Fruit fly (Drosophila melanogaster): ENCODE measurements around the gene VhaAC45RP.

VhaAC45RP gene

DNA sequence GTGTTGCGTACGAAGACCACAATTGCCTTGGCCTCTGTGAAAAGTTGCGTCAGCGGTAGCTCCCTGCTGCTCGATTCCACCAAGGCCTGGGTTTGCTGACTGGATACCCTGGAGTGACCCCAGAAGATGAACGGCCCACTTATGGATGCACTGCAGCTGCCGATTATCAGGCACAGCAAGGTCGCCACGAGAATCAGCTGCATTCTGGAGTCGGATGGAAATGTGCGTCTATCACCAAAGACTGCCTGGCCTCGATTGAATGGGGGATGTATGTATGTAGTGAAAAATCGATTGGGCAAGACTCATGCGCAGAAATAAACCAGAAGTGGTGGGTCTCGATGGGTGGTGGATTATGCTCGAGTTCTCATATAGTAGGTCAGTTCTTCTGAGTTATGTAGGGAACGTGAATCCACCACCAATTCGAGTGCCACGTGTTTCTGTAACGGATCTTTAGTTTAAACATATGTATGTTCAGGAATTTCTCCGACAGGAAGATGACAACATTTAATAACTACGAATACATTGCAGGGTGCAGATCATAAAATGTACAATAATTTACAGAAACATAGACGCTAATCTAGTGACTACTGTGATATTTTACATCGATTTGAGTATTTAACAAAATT, at the start of gene VhaAC45RP:
Gene VhaAC45RP, minus strand, starts transcription at position 261 of the 626 bp plus-strand sequence.
- TF ChIP-seq HLH106 (tag; optimal IDR thresholded peaks at IDR 0.05): no peak
- TF ChIP-seq Myc (optimal IDR thresholded peaks at IDR 0.05): no peak

DNA sequence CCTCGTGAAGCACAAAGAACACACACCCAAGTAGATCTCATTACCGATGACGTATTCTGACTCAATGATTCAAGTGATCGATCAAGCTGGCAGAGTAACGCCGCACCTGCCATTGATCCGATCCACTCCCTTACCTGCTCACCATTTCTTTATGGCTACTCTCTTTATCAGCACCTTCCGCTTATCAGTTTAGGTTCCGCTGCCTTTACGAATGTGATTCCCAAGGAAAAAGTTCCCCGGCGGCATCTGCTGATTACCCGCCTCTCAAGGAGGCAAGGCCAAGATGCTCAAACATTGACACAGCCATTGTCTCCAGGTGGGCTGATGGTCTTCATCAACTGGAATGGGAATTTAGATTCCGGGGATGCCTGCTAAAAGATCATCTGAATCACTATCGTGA, 48.8 kb upstream of the VhaAC45RP start:
- TF ChIP-seq ey (GFP tag; optimal IDR thresholded peaks at IDR 0.05): no peak
- TF ChIP-seq Rel (GFP tag; optimal IDR thresholded peaks at IDR 0.05): no peak
- peak; percentile 97 for TF ChIP-seq Rel (tag; optimal IDR thresholded peaks at IDR 0.05)
- no peak for TF ChIP-seq pan (optimal IDR thresholded peaks at IDR 0.05)

DNA sequence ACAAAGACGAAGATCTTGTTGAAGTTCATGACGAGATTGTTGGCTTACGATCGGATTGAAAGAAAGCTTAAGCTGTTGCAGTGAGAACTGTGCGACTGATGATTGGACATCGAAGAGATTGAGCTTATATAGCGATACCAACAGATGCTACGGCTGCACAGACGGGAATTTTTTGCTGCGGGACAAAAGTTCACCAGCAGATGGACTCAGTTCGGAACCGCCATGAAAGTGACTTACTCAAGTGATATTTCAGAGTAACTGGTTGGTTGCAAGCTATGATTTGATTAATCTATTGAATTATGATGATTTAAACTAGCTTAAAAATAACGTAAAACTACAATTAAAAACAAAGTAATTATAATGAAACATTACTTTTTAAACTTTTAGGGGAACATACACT, 47.5 kb upstream of the VhaAC45RP start, which contains the start of gene CecB:
Gene CecB, minus strand, starts transcription at position 101 of the 400 bp plus-strand sequence.
- TF ChIP-seq psq (GFP tag; optimal IDR thresholded peaks at IDR 0.05) (no peak), N (GFP tag; optimal IDR thresholded peaks at IDR 0.05) (no peak), Rel (GFP tag; optimal IDR thresholded peaks at IDR 0.05) (no peak), Rel (tag; optimal IDR thresholded peaks at IDR 0.05) (peak; percentile 1)

DNA sequence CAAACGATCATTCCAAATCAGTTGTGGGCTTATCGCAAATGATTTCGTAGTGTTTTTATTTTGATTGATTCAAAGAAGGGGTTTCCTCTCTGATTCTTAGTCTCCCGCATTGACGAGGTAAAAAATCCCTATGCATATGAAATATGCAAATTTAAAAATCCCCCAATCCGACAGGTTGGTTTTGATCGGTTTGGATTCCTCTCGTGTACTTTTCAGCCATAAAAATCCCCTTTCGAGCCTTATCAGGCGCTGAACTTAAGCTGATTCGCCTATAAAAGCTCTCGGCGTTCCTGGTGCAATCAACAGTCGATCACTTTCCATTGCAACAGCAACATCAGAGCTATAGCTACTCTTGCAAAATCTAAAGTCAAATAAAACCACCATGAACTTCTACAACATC, 45.6 kb upstream of the VhaAC45RP start, which contains the start of gene CecA2:
Gene CecA2, plus strand, starts transcription at position 301 of the 400 bp plus-strand sequence.
- TF ChIP-seq dsf (GFP tag; optimal IDR thresholded peaks at IDR 0.05; ENCODE audit: borderline replicate concordance): no peak
- no peak for TF ChIP-seq Rel (GFP tag; optimal IDR thresholded peaks at IDR 0.05)
- peak; percentile 72 for TF ChIP-seq Rel (tag; optimal IDR thresholded peaks at IDR 0.05)

DNA sequence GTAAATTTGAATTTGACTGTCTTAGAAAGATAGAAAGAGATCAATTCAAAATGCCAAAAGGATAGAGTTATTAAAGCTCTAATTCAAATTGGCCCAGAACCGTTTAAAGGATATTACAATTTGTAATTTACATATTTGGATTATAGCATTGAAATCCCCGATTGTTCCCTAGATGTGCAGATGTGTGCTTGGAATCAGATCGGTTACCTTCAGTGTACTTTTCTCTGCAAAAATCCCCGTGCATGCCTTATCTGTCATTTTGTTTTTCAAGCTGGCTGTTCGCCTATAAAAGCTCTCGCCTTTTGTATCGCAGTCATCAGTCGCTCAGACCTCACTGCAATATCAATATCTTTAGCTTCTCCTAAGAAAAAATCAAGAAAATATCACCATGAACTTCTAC, 44.3 kb upstream of the VhaAC45RP start, which contains the start of gene CecA1:
Gene CecA1, plus strand, starts transcription at position 315 of the 400 bp plus-strand sequence.
- TF ChIP-seq Rel (GFP tag; optimal IDR thresholded peaks at IDR 0.05) (no peak), Rel (tag; optimal IDR thresholded peaks at IDR 0.05) (peak; percentile 91), dsf (GFP tag; optimal IDR thresholded peaks at IDR 0.05; ENCODE audit: borderline replicate concordance) (no peak)

DNA sequence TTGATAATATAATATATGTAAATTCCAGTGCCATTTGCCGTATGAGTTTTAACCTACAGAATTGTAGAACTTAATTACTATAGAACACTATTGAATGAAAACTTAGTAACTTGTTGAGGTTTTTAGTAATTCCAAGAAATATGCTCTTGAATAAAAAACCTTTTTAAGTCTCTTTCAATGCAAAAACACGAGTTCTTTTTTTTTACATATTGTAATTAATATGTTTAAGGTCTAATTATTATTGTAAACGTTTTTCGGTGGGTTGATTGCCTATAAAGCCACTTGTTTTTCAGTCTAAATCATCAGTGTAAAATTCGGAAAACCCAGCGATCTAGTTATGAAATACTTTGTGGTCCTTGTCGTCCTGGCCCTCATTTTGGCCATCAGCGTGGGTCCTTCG, 43.4 kb upstream of the VhaAC45RP start, which contains the start of gene Anp:
Gene Anp, plus strand, starts transcription at position 301 of the 400 bp plus-strand sequence.
- TF ChIP-seq Sp1 (GFP tag; optimal IDR thresholded peaks at IDR 0.05): no peak
- no peak for TF ChIP-seq rgr (GFP tag; optimal IDR thresholded peaks at IDR 0.05)
- no peak for TF ChIP-seq GATAd (GFP tag; optimal IDR thresholded peaks at IDR 0.05)
- no peak for TF ChIP-seq CG9705 (GFP tag; optimal IDR thresholded peaks at IDR 0.05)
- TF ChIP-seq dl (GFP tag; optimal IDR thresholded peaks at IDR 0.05; ENCODE audit: insufficient read depth in 1 of 2, partially characterized antibody in 2 of 2): no peak
- TF ChIP-seq OdsH (GFP tag; optimal IDR thresholded peaks at IDR 0.05): no peak
- no peak for TF ChIP-seq psq (GFP tag; optimal IDR thresholded peaks at IDR 0.05)
- no peak for TF ChIP-seq Jra (GFP tag; optimal IDR thresholded peaks at IDR 0.05)

DNA sequence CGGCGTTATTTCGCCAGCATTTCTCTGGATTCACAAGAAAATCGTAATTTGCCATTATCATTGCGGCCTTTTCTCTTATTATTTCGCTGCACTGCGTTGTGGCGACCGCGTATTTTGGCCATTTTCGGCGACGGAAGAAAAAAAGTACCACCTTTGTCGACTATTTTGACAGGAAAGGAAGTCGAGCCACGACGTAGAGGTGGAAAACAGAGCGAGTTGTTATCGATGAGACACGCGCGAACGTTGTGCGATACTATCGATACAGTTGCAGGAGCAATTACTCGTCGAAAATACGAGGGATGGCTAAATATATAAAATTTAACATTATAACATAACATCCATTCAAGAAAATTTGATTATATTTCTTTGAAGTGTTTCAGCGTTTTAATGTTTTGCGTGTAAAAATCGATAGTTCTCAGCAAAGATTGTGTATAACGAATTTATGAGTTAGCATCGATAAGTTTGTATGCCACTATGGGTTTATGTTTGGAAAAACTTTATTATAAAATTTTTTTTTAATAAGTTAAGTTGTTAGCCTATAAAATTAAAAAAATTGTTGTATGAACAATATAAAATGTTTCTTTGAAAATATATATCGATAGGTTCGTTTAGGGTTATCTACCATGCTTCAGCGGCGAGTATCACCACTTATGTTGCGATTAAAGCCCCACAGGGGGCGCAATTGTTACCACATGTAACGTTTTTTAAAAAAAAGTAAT, 42.7 kb upstream of the VhaAC45RP start, which contains the start of gene RpS7:
Gene RpS7, minus strand, starts transcription at position 255 of the 719 bp plus-strand sequence.
- no peak for TF ChIP-seq tai (GFP tag; optimal IDR thresholded peaks at IDR 0.05)
- TF ChIP-seq N (GFP tag; optimal IDR thresholded peaks at IDR 0.05): no peak
- TF ChIP-seq Abd-B (GFP tag; optimal IDR thresholded peaks at IDR 0.05): no peak
- TF ChIP-seq fru (GFP tag; optimal IDR thresholded peaks at IDR 0.05): peak; percentile 55
- TF ChIP-seq OdsH (GFP tag; optimal IDR thresholded peaks at IDR 0.05): peak; percentile 42
- peak; percentile 47 for TF ChIP-seq psq (GFP tag; optimal IDR thresholded peaks at IDR 0.05)
- TF ChIP-seq GATAd (GFP tag; optimal IDR thresholded peaks at IDR 0.05): peak; percentile 45
- no peak for TF ChIP-seq jim (GFP tag; optimal IDR thresholded peaks at IDR 0.05)
- TF ChIP-seq Vsx2 (GFP tag; optimal IDR thresholded peaks at IDR 0.05; ENCODE audit: partially characterized antibody): no peak
- TF ChIP-seq usp (GFP tag; optimal IDR thresholded peaks at IDR 0.05): no peak
- peak; percentile 29 for TF ChIP-seq woc (GFP tag; optimal IDR thresholded peaks at IDR 0.05)
- peak; percentile 67 for TF ChIP-seq HLH106 (tag; optimal IDR thresholded peaks at IDR 0.05)
- TF ChIP-seq ey (GFP tag; optimal IDR thresholded peaks at IDR 0.05): peak; percentile 13
- peak; percentile 84 for TF ChIP-seq h (GFP tag; optimal IDR thresholded peaks at IDR 0.05)
- TF ChIP-seq Jra (GFP tag; optimal IDR thresholded peaks at IDR 0.05): peak; percentile 34
- peak; percentile 34 for TF ChIP-seq Hnf4 (GFP tag; optimal IDR thresholded peaks at IDR 0.05)
- no peak for TF ChIP-seq Hr78 (GFP tag; optimal IDR thresholded peaks at IDR 0.05)
- TF ChIP-seq dsf (GFP tag; optimal IDR thresholded peaks at IDR 0.05; ENCODE audit: borderline replicate concordance): peak; percentile 36
- no peak for TF ChIP-seq Mio (GFP tag; optimal IDR thresholded peaks at IDR 0.05)
- TF ChIP-seq foxo (GFP tag; optimal IDR thresholded peaks at IDR 0.05): peak in 1 of 2 experiments; percentile 44
- no peak for TF ChIP-seq lola (GFP tag; optimal IDR thresholded peaks at IDR 0.05)
- TF ChIP-seq Rel (GFP tag; optimal IDR thresholded peaks at IDR 0.05): no peak
- TF ChIP-seq Rel (tag; optimal IDR thresholded peaks at IDR 0.05): peak; percentile 49
- peak; percentile 77 for TF ChIP-seq Sp1 (GFP tag; optimal IDR thresholded peaks at IDR 0.05)
- no peak for TF ChIP-seq dl (GFP tag; optimal IDR thresholded peaks at IDR 0.05; ENCODE audit: insufficient read depth in 1 of 2, partially characterized antibody in 2 of 2)
- no peak for TF ChIP-seq brk (GFP tag; optimal IDR thresholded peaks at IDR 0.05)
- TF ChIP-seq sage (GFP tag; optimal IDR thresholded peaks at IDR 0.05): no peak
- no peak for TF ChIP-seq Dfd (GFP tag; optimal IDR thresholded peaks at IDR 0.05)
- peak; percentile 39 for TF ChIP-seq br (GFP tag; optimal IDR thresholded peaks at IDR 0.05)
- peak; percentile 70 for TF ChIP-seq CG9705 (GFP tag; optimal IDR thresholded peaks at IDR 0.05)
